Fruit fly (Drosophila melanogaster) whole organism, adult: ENCODE data around the gene Ulp1.

Experiments used
- CG11617 ChIP-seq: fragments of 200-800 bp; sonication (Bioruptor generic); optimal IDR thresholded peaks from 2 replicates; lab custom pipeline; 2017; ENCODE audit warnings: mild to moderate bottlenecking, missing biosample characterization, missing genetic modification reagents, missing genetic modification characterization
- CG12768 ChIP-seq: fragments of 200-800 bp; sonication (Bioruptor generic); optimal IDR thresholded peaks from 2 replicates; lab custom pipeline; 2017; ENCODE audit warnings: missing biosample characterization, missing genetic modification characterization, mild to moderate bottlenecking, moderate library complexity, missing genetic modification reagents
- CG14711 ChIP-seq: fragments of 200-800 bp; sonication (Bioruptor generic); optimal IDR thresholded peaks from 2 replicates; lab custom pipeline; 2018; ENCODE audit warnings: missing biosample characterization, mild to moderate bottlenecking, missing genetic modification characterization, moderate library complexity
- CG1620 ChIP-seq: fragments of 200-800 bp; sonication (Bioruptor generic); optimal IDR thresholded peaks from 2 replicates; lab custom pipeline; 2016; ENCODE audit warnings: missing biosample characterization, missing genetic modification characterization
- CG33017 ChIP-seq: fragments of 200-800 bp; sonication (Bioruptor generic); optimal IDR thresholded peaks from 2 replicates; lab custom pipeline; 2018; ENCODE audit warnings: missing biosample characterization, mild to moderate bottlenecking, missing genetic modification characterization, moderate library complexity
- CG5204 ChIP-seq: fragments of 200-800 bp; sonication (Bioruptor generic); optimal IDR thresholded peaks from 2 replicates; lab custom pipeline; 2016; ENCODE audit warnings: missing biosample characterization, missing genetic modification characterization
- CG7045 ChIP-seq: fragments of 200-800 bp; sonication (Bioruptor generic); optimal IDR thresholded peaks from 2 replicates; lab custom pipeline; 2017; ENCODE audit warnings: missing biosample characterization, mild to moderate bottlenecking, missing genetic modification characterization
- CG7101 ChIP-seq: fragments of 200-800 bp; sonication (Bioruptor generic); optimal IDR thresholded peaks from 2 replicates; lab custom pipeline; 2018; ENCODE audit warnings: missing biosample characterization, mild to moderate bottlenecking, missing genetic modification characterization, moderate library complexity
- Clk ChIP-seq: fragments of 200-800 bp; sonication (Bioruptor generic); optimal IDR thresholded peaks from 2 replicates; lab custom pipeline; 2017; ENCODE audit warnings: missing biosample characterization, missing genetic modification characterization
- Crg-1 ChIP-seq: fragments of 200-800 bp; sonication (Bioruptor generic); optimal IDR thresholded peaks from 2 replicates; lab custom pipeline; 2016; ENCODE audit warnings: missing biosample characterization, missing genetic modification characterization
- Hr96 ChIP-seq: fragments of 200-800 bp; sonication (Bioruptor generic); optimal IDR thresholded peaks from 2 replicates; lab custom pipeline; 2016; ENCODE audit warnings: missing biosample characterization, missing genetic modification characterization
- Mnt ChIP-seq: fragments of 200-800 bp; sonication (Bioruptor generic); optimal IDR thresholded peaks from 2 replicates; lab custom pipeline; 2016; ENCODE audit warnings: missing biosample characterization, mild to moderate bottlenecking, missing genetic modification characterization
- bab1 ChIP-seq: fragments of 200-800 bp; sonication (Bioruptor generic); optimal IDR thresholded peaks from 3 replicates; lab custom pipeline; 2019; ENCODE audit warnings: missing biosample characterization, mild to moderate bottlenecking, missing genetic modification characterization, moderate library complexity
- cic ChIP-seq: fragments of 200-800 bp; sonication (Bioruptor generic); optimal IDR thresholded peaks from 2 replicates; lab custom pipeline; 2017; ENCODE audit warnings: missing biosample characterization, mild to moderate bottlenecking, missing genetic modification characterization, moderate library complexity
- cnc ChIP-seq, 2 experiments: fragments of >200 bp; optimal IDR thresholded peaks; 2 replicates each; lab custom pipeline; 2017
- kay ChIP-seq: fragments of 200-800 bp; sonication (Bioruptor generic); peaks from one replicate; lab custom pipeline; 2016; ENCODE audit warnings: missing biosample characterization, missing genetic modification characterization, borderline replicate concordance
- ovo ChIP-seq: fragments of 200-800 bp; sonication (Bioruptor generic); optimal IDR thresholded peaks from 2 replicates; lab custom pipeline; 2016; ENCODE audit warnings: missing biosample characterization, missing genetic modification characterization
- pad ChIP-seq: fragments of 200-800 bp; sonication (Bioruptor generic); optimal IDR thresholded peaks from 3 replicates; lab custom pipeline; 2017; ENCODE audit warnings: missing biosample characterization, missing genetic modification characterization, mild to moderate bottlenecking, moderate library complexity, missing genetic modification reagents
- tj ChIP-seq: fragments of 200-800 bp; sonication (Bioruptor generic); optimal IDR thresholded peaks from 3 replicates; lab custom pipeline; 2017; ENCODE audit warnings: missing biosample characterization, mild to moderate bottlenecking, missing genetic modification characterization, moderate library complexity
- toe ChIP-seq: fragments of 200-800 bp; sonication (Bioruptor generic); optimal IDR thresholded peaks from 2 replicates; lab custom pipeline; 2016; ENCODE audit warnings: missing biosample characterization, missing genetic modification characterization

Ulp1 gene

dm6 chrX:19208014-19208413, at the start of gene Ulp1:
Gene Ulp1 (minus strand): TSS chrX:19208187.
- no peak for TF ChIP-seq CG11617 (GFP tag; lab: Kevin White, UChicago)
- peak; percentile 48 for TF ChIP-seq CG1620
- TF ChIP-seq Crg-1: peak; percentile 5
- TF ChIP-seq ovo (GFP tag; lab: Kevin White, UChicago): peak; percentile 77
- TF ChIP-seq pad (GFP tag; lab: Kevin White, UChicago): peak; percentile 18
- TF ChIP-seq toe (GFP tag; lab: Kevin White, UChicago): no peak
- peak; percentile 4 for TF ChIP-seq Mnt (GFP tag; lab: Kevin White, UChicago)
- peak; percentile 61 for TF ChIP-seq bab1
- peak; percentile 31 for TF ChIP-seq tj

- no peak for TF ChIP-seq CG14711
- TF ChIP-seq CG12768 (GFP tag; lab: Kevin White, UChicago): no peak
- no peak for TF ChIP-seq Crg-1
Observed at dm6 chrX:19250151-19250550, 42.2 kb upstream of the Ulp1 start.

- no peak for TF ChIP-seq kay
- no peak for TF ChIP-seq cic (GFP tag; lab: Kevin White, UChicago)
Observed at dm6 chrX:19249339-19249738, 41.4 kb upstream of the Ulp1 start.

dm6 chrX:19248426-19249217, 40.6 kb upstream of the Ulp1 start, which contains the start of gene Hs3st-B:
Gene Hs3st-B (plus strand): TSS chrX:19248639.
- TF ChIP-seq CG5204 (no peak), CG7101 (no peak), tj (no peak), Mnt (GFP tag; lab: Kevin White, UChicago) (no peak), CG7045 (GFP tag; lab: Kevin White, UChicago) (no peak), Hr96 (GFP tag; lab: Kevin White, UChicago) (no peak), bab1 (no peak), cic (GFP tag; lab: Kevin White, UChicago) (no peak), Clk (GFP tag; lab: Kevin White, UChicago) (no peak), CG1620 (no peak), CG14711 (no peak), kay (no peak)

dm6 chrX:19247200-19248052, 39.4 kb upstream of the Ulp1 start, which contains the start of gene CG7992:
Gene CG7992 (minus strand): TSS chrX:19247250.
- peak; percentile 23 for TF ChIP-seq CG33017 (tag; lab: Kevin White, UChicago)
- TF ChIP-seq CG11617 (GFP tag; lab: Kevin White, UChicago): peak; percentile 75
- peak; percentile 28 for TF ChIP-seq CG12768 (GFP tag; lab: Kevin White, UChicago)
- peak; percentile 39 for TF ChIP-seq Mnt (GFP tag; lab: Kevin White, UChicago)
- peak; percentile 59 for TF ChIP-seq CG14711
- no peak for TF ChIP-seq Clk (GFP tag; lab: Kevin White, UChicago)
- TF ChIP-seq cic (GFP tag; lab: Kevin White, UChicago): no peak
- peak; percentile 28 for TF ChIP-seq toe (GFP tag; lab: Kevin White, UChicago)
- no peak for TF ChIP-seq cnc (optimal IDR thresholded peaks at IDR 0.05; lab: Kevin White, UChicago)
- TF ChIP-seq tj: peak; percentile 33
- peak; percentile 58 for TF ChIP-seq CG7101
- TF ChIP-seq CG1620: peak; percentile 3
- TF ChIP-seq CG5204: peak; percentile 24
- TF ChIP-seq pad (GFP tag; lab: Kevin White, UChicago): peak; percentile 31
- TF ChIP-seq Crg-1: peak; percentile 9
- TF ChIP-seq kay: peak; percentile 94
- TF ChIP-seq Hr96 (GFP tag; lab: Kevin White, UChicago): peak; percentile 64
- TF ChIP-seq bab1: no peak
- TF ChIP-seq ovo (GFP tag; lab: Kevin White, UChicago): no peak

- TF ChIP-seq toe (GFP tag; lab: Kevin White, UChicago) (peak; percentile 10), tj (no peak), CG11617 (GFP tag; lab: Kevin White, UChicago) (peak; percentile 0), Mnt (GFP tag; lab: Kevin White, UChicago) (no peak), CG7101 (no peak), kay (no peak), CG12768 (GFP tag; lab: Kevin White, UChicago) (no peak), CG14711 (peak; percentile 8), Clk (GFP tag; lab: Kevin White, UChicago) (no peak), Hr96 (GFP tag; lab: Kevin White, UChicago) (peak; percentile 24), CG7045 (GFP tag; lab: Kevin White, UChicago) (no peak), cnc (optimal IDR thresholded peaks at IDR 0.05; lab: Kevin White, UChicago) (no peak), Crg-1 (no peak), CG5204 (peak; percentile 24), bab1 (peak; percentile 3)
Observed at dm6 chrX:19243379-19243834, 35.4 kb upstream of the Ulp1 start, which contains the start of gene CG7889. Gene CG7889 (plus strand): TSS chrX:19243631.
